Fruit fly (Drosophila melanogaster) whole organism, embryonic: ENCODE measurements around the gene CG13949.

Experiments
- Atf3 ChIP-seq: fragments of 200-800 bp; sonication (Bioruptor generic); optimal IDR thresholded peaks from 3 replicates; lab custom pipeline; 2016; ENCODE audit warnings: missing biosample characterization, missing genetic modification characterization
- Bgb ChIP-seq: fragments of 200-800 bp; sonication (Bioruptor generic); IDR thresholded peaks from 2 replicates; pipeline ENCODE4 v1.3.6; 2022; ENCODE audit warnings: missing biosample characterization, missing genetic modification characterization; ENCODE audit not compliant: partially characterized antibody
- CG11504 ChIP-seq: fragments of 200-800 bp; sonication (Bioruptor generic); optimal IDR thresholded peaks from 3 replicates; lab custom pipeline; 2019; ENCODE audit warnings: missing biosample characterization, mild to moderate bottlenecking, missing genetic modification characterization, moderate library complexity
- CG15696 ChIP-seq: fragments of 200-800 bp; sonication (Bioruptor generic); optimal IDR thresholded peaks from 2 replicates; lab custom pipeline; 2019; ENCODE audit warnings: missing biosample characterization, mild to moderate bottlenecking, missing genetic modification characterization, moderate library complexity
- CG1647 ChIP-seq: fragments of 200-800 bp; sonication (Bioruptor generic); optimal IDR thresholded peaks from 3 replicates; lab custom pipeline; 2016; ENCODE audit warnings: missing biosample characterization, missing genetic modification characterization
- CG17829 ChIP-seq: fragments of 200-800 bp; optimal IDR thresholded peaks from 2 replicates; lab custom pipeline; 2019; ENCODE audit warnings: missing biosample characterization, mild to moderate bottlenecking, missing genetic modification characterization, moderate library complexity
- CG2199 ChIP-seq: fragments of 200-800 bp; sonication (Bioruptor generic); IDR thresholded peaks from 3 replicates; pipeline ENCODE4 v1.3.6; 2022; ENCODE audit warnings: missing biosample characterization, missing genetic modification characterization
- CG2678 ChIP-seq: fragments of 200-800 bp; sonication (Bioruptor generic); optimal IDR thresholded peaks from 3 replicates; lab custom pipeline; 2019; ENCODE audit warnings: missing biosample characterization, mild to moderate bottlenecking, missing genetic modification characterization, moderate library complexity
- CG33213 ChIP-seq: fragments of 200-800 bp; sonication (Bioruptor generic); optimal IDR thresholded peaks from 3 replicates; lab custom pipeline; 2016; ENCODE audit warnings: missing biosample characterization, missing genetic modification characterization
- CG42726 ChIP-seq: fragments of 200-800 bp; sonication (Bioruptor generic); IDR thresholded peaks from 2 replicates; pipeline ENCODE4 v1.3.6; 2022; ENCODE audit warnings: missing biosample characterization, missing genetic modification characterization; ENCODE audit not compliant: partially characterized antibody
- CG4424 ChIP-seq: fragments of 200-800 bp; sonication (Bioruptor generic); optimal IDR thresholded peaks from 3 replicates; lab custom pipeline; 2016; ENCODE audit warnings: missing biosample characterization, missing genetic modification characterization
- CG4730 ChIP-seq: fragments of 200-800 bp; sonication (Bioruptor generic); IDR thresholded peaks from 2 replicates; pipeline ENCODE4 v1.3.6; 2022; ENCODE audit warnings: missing biosample characterization, missing genetic modification characterization
- CG5953 ChIP-seq: fragments of 200-800 bp; sonication (Bioruptor generic); IDR thresholded peaks from 2 replicates; pipeline ENCODE4 v1.3.6; 2022; ENCODE audit warnings: missing biosample characterization, missing genetic modification characterization
- CG6791 ChIP-seq: fragments of 200-800 bp; sonication (Bioruptor generic); IDR thresholded peaks from 3 replicates; pipeline ENCODE4 v1.3.6; 2022; ENCODE audit warnings: missing biosample characterization, missing genetic modification characterization; ENCODE audit not compliant: partially characterized antibody
- CG8944 ChIP-seq: fragments of 200-800 bp; sonication (Bioruptor generic); optimal IDR thresholded peaks from 3 replicates; lab custom pipeline; 2016; ENCODE audit warnings: missing biosample characterization, missing genetic modification characterization
- Elba2 ChIP-seq: fragments of 200-800 bp; sonication (Bioruptor generic); optimal IDR thresholded peaks from 3 replicates; lab custom pipeline; 2016; ENCODE audit warnings: missing biosample characterization, missing genetic modification characterization
- Ets65A ChIP-seq: fragments of 200-800 bp; sonication (Bioruptor generic); peaks from one replicate; lab custom pipeline; 2016; ENCODE audit warnings: missing biosample characterization, missing genetic modification characterization
- Gug ChIP-seq: fragments of 200-800 bp; sonication (Bioruptor generic); IDR thresholded peaks from 4 replicates; pipeline ENCODE4 v1.3.6; 2022; ENCODE audit warnings: missing biosample characterization, missing genetic modification characterization
- H15 ChIP-seq: fragments of 200-800 bp; sonication (Bioruptor generic); IDR thresholded peaks from 3 replicates; pipeline ENCODE4 v1.3.6; 2022; ENCODE audit warnings: missing biosample characterization, missing genetic modification characterization
- HLH3B ChIP-seq: fragments of 200-800 bp; sonication (Bioruptor generic); IDR thresholded peaks from 2 replicates; pipeline ENCODE4 v1.3.6; 2022; ENCODE audit warnings: missing biosample characterization, missing genetic modification characterization
- HLH54F ChIP-seq: fragments of 200-800 bp; sonication (Bioruptor generic); optimal IDR thresholded peaks from 3 replicates; lab custom pipeline; 2016; ENCODE audit warnings: missing biosample characterization, missing genetic modification characterization
- Mad ChIP-seq: fragments of 200-800 bp; sonication (Bioruptor generic); optimal IDR thresholded peaks from 2 replicates; lab custom pipeline; 2016; ENCODE audit warnings: missing biosample characterization, missing genetic modification characterization
- Med ChIP-seq: fragments of 200-800 bp; sonication (Bioruptor generic); peaks from one replicate; lab custom pipeline; 2016; ENCODE audit warnings: missing biosample characterization, missing genetic modification characterization, mild to moderate bottlenecking, inconsistent platforms, moderate library complexity
- Opbp ChIP-seq: fragments of 200-800 bp; sonication (Bioruptor generic); IDR thresholded peaks from 3 replicates; pipeline ENCODE4 v1.3.6; 2022; ENCODE audit warnings: missing biosample characterization, missing genetic modification characterization; ENCODE audit not compliant: partially characterized antibody
- Ssrp ChIP-seq: fragments of 200-800 bp; sonication (Bioruptor generic); optimal IDR thresholded peaks from 2 replicates; lab custom pipeline; 2018; ENCODE audit warnings: missing biosample characterization, mild to moderate bottlenecking, missing genetic modification characterization, moderate library complexity
- bcd ChIP-seq: fragments of 200-800 bp; sonication (Bioruptor generic); optimal IDR thresholded peaks from 2 replicates; lab custom pipeline; 2017; ENCODE audit warnings: missing biosample characterization, mild to moderate bottlenecking, missing genetic modification characterization
- btn ChIP-seq: fragments of 200-800 bp; sonication (Bioruptor generic); optimal IDR thresholded peaks from 2 replicates; lab custom pipeline; 2016; ENCODE audit warnings: missing biosample characterization, missing genetic modification characterization
- chif ChIP-seq, 2 experiments: fragments of 200-800 bp; sonication (Bioruptor generic); optimal IDR thresholded peaks; 3 replicates each; lab custom pipeline; 2016; ENCODE audit warnings: missing biosample characterization in 2 of 2, missing genetic modification characterization in 2 of 2
- dmrt99B ChIP-seq: fragments of 200-800 bp; sonication (Bioruptor generic); optimal IDR thresholded peaks from 2 replicates; lab custom pipeline; 2018; ENCODE audit warnings: missing biosample characterization, mild to moderate bottlenecking, missing genetic modification characterization, moderate library complexity
- dpn ChIP-seq, 2 experiments: fragments of 200-800 bp; sonication (Bioruptor generic); optimal IDR thresholded peaks; 3 replicates each; lab custom pipeline; 2016; ENCODE audit warnings: missing biosample characterization in 2 of 2, missing genetic modification characterization in 2 of 2
- dysf ChIP-seq: fragments of 200-800 bp; sonication (Bioruptor generic); IDR thresholded peaks from 3 replicates; pipeline ENCODE4 v1.3.6; 2022; ENCODE audit warnings: missing biosample characterization, missing genetic modification characterization
- grau ChIP-seq: fragments of 200-800 bp; optimal IDR thresholded peaks from 3 replicates; lab custom pipeline; 2019; ENCODE audit warnings: missing biosample characterization, mild to moderate bottlenecking, missing genetic modification characterization, moderate library complexity
- insv ChIP-seq, 2 experiments: fragments of 200-800 bp; sonication (Bioruptor generic); optimal IDR thresholded peaks; 3 replicates each; lab custom pipeline; 2016 to 2018; ENCODE audit warnings: missing biosample characterization in 2 of 2, missing genetic modification characterization in 2 of 2
- jumu ChIP-seq: fragments of 200-800 bp; sonication (Bioruptor generic); optimal IDR thresholded peaks from 3 replicates; lab custom pipeline; 2016; ENCODE audit warnings: missing biosample characterization, missing genetic modification characterization
- ken ChIP-seq: fragments of 200-800 bp; sonication (Bioruptor generic); IDR thresholded peaks from 3 replicates; pipeline ENCODE4 v1.3.6; 2022; ENCODE audit warnings: missing biosample characterization, missing genetic modification characterization
- lilli ChIP-seq: fragments of 200-800 bp; sonication (Bioruptor generic); optimal IDR thresholded peaks from 3 replicates; lab custom pipeline; 2016; ENCODE audit warnings: missing biosample characterization, missing genetic modification characterization
- mld ChIP-seq: fragments of 200-800 bp; sonication (Bioruptor generic); IDR thresholded peaks from 3 replicates; pipeline ENCODE4 v1.3.6; 2022; ENCODE audit warnings: missing biosample characterization, missing genetic modification characterization; ENCODE audit not compliant: partially characterized antibody
- nmo ChIP-seq: fragments of 200-800 bp; sonication (Bioruptor generic); optimal IDR thresholded peaks from 2 replicates; lab custom pipeline; 2018; ENCODE audit warnings: missing biosample characterization, mild to moderate bottlenecking, missing genetic modification characterization, moderate library complexity
- oc ChIP-seq: fragments of 200-800 bp; sonication (Bioruptor generic); optimal IDR thresholded peaks from 2 replicates; lab custom pipeline; 2018; ENCODE audit warnings: missing biosample characterization, mild to moderate bottlenecking, missing genetic modification characterization, moderate library complexity
- onecut ChIP-seq: fragments of 200-800 bp; sonication (Bioruptor generic); IDR thresholded peaks from 2 replicates; pipeline ENCODE4 v1.3.6; 2022; ENCODE audit warnings: missing biosample characterization, missing genetic modification characterization
- otp ChIP-seq: fragments of 200-800 bp; sonication (Bioruptor generic); IDR thresholded peaks from 3 replicates; pipeline ENCODE4, ENCODE4 v1.3.6; 2022; ENCODE audit warnings: missing biosample characterization, missing genetic modification characterization
- peb ChIP-seq: fragments of 200-800 bp; sonication (Bioruptor generic); IDR thresholded peaks from 2 replicates; pipeline ENCODE4 v1.3.6; 2022; ENCODE audit warnings: missing biosample characterization, missing genetic modification characterization
- phol ChIP-seq: fragments of 200-800 bp; sonication (Bioruptor generic); optimal IDR thresholded peaks from 3 replicates; lab custom pipeline; 2018; ENCODE audit warnings: missing biosample characterization, mild to moderate bottlenecking, missing genetic modification characterization, moderate library complexity
- pnt ChIP-seq: fragments of 200-800 bp; sonication (Bioruptor generic); optimal IDR thresholded peaks from 3 replicates; lab custom pipeline; 2016; ENCODE audit warnings: missing biosample characterization, missing genetic modification characterization
- pros ChIP-seq: fragments of 200-800 bp; sonication (Bioruptor generic); optimal IDR thresholded peaks from 3 replicates; lab custom pipeline; 2019; ENCODE audit warnings: missing biosample characterization, mild to moderate bottlenecking, missing genetic modification characterization, moderate library complexity
- repo ChIP-seq: fragments of 200-800 bp; sonication (Bioruptor generic); optimal IDR thresholded peaks from 2 replicates; lab custom pipeline; 2016; ENCODE audit warnings: missing biosample characterization, missing genetic modification characterization
- sisA ChIP-seq: fragments of 200-800 bp; sonication (Bioruptor generic); IDR thresholded peaks from 2 replicates; pipeline ENCODE4 v1.3.6; 2022; ENCODE audit warnings: missing biosample characterization, missing genetic modification characterization
- tap ChIP-seq: fragments of 200-800 bp; optimal IDR thresholded peaks from 3 replicates; lab custom pipeline; 2019; ENCODE audit warnings: missing biosample characterization, mild to moderate bottlenecking, missing genetic modification characterization, moderate library complexity
- tin ChIP-seq: fragments of 200-800 bp; sonication (Bioruptor generic); optimal IDR thresholded peaks from 3 replicates; lab custom pipeline; 2016; ENCODE audit warnings: missing biosample characterization, missing genetic modification characterization

CG13949 gene

dm6 chr2L:901363-901762 lies 46.2 kb downstream of the CG13949 start (continued):
- TF ChIP-seq CG42726 (GFP tag; lab: Robert Waterston, UW), result peak; percentile 52
- peak; percentile 57; the same call in 1 of the 3 replicates for TF ChIP-seq Opbp (GFP tag; lab: Robert Waterston, UW)
- TF ChIP-seq CG4730 (GFP tag; lab: Robert Waterston, UW), result 0 out of 2 replicates have a peak, but pooled peaks have one; percentile 28
- TF ChIP-seq CG2199 (GFP tag; lab: Robert Waterston, UW), result peak; percentile 88; the same call in 2 of the 3 replicates
- TF ChIP-seq CG1647 (GFP tag; lab: Kevin White, UChicago), result peak; percentile 34
- peak; percentile 71 for TF ChIP-seq CG15696 (tag; lab: Kevin White, UChicago)
- peak; percentile 43 for TF ChIP-seq CG17829
- TF ChIP-seq Ets65A (GFP tag; lab: Kevin White, UChicago), result peak; percentile 92
- peak; percentile 48; the same call in 1 of the 2 replicates for TF ChIP-seq peb (GFP tag; lab: Robert Waterston, UW)
- peak; percentile 21 for TF ChIP-seq bcd
- TF ChIP-seq CG5953 (GFP tag; lab: Robert Waterston, UW), result 0 out of 2 replicates have a peak, but pooled peaks have one; percentile 30
- TF ChIP-seq mld (GFP tag; lab: Robert Waterston, UW), result 0 out of 3 replicates have a peak, but pooled peaks have one; percentile 27
- peak; percentile 42 for TF ChIP-seq CG33213 (GFP tag; lab: Kevin White, UChicago)
- peak; percentile 64; the same call in 1 of the 3 replicates for TF ChIP-seq otp (GFP tag; lab: Robert Waterston, UW)
- TF ChIP-seq dmrt99B (tag; lab: Kevin White, UChicago), result peak; percentile 36
- TF ChIP-seq oc, result peak; percentile 27
- peak; percentile 50; the same call in 1 of the 3 replicates for TF ChIP-seq CG6791 (GFP tag; lab: Robert Waterston, UW)
- TF ChIP-seq CG8944, result peak; percentile 48
- TF ChIP-seq jumu (GFP tag; lab: Kevin White, UChicago), result peak; percentile 45
- TF ChIP-seq ken (GFP tag; lab: Robert Waterston, UW), result peak; percentile 75; the same call in 2 of the 3 replicates
- TF ChIP-seq insv (GFP tag; optimal IDR thresholded peaks at IDR 0.05; lab: Kevin White, UChicago), result peak in 1 of 2 experiments; percentile 9
- TF ChIP-seq CG2678, result peak; percentile 24
- TF ChIP-seq dysf, result 0 out of 3 replicates have a peak, but pooled peaks have one; percentile 10
- TF ChIP-seq lilli (GFP tag; lab: Kevin White, UChicago), result peak; percentile 49
- 0 out of 3 replicates have a peak, but pooled peaks have one; percentile 37 for TF ChIP-seq H15 (GFP tag; lab: Robert Waterston, UW)
- TF ChIP-seq chif (GFP tag; optimal IDR thresholded peaks at IDR 0.05; lab: Kevin White, UChicago), result peak; percentile 19 to 43
- TF ChIP-seq pnt (GFP tag; lab: Kevin White, UChicago), result peak; percentile 0
- TF ChIP-seq pros (GFP tag; lab: Kevin White, UChicago), result peak; percentile 80
- TF ChIP-seq Med, result peak; percentile 90
- TF ChIP-seq HLH3B (GFP tag; lab: Robert Waterston, UW), result 0 out of 2 replicates have a peak, but pooled peaks have one; percentile 24
- TF ChIP-seq CG4424, result peak; percentile 30
- TF ChIP-seq Mad (GFP tag; lab: Kevin White, UChicago), result peak; percentile 20
- peak; percentile 30; the same call in 1 of the 2 replicates for TF ChIP-seq onecut (GFP tag; lab: Robert Waterston, UW)
- 0 out of 4 replicates have a peak, but pooled peaks have one; percentile 13 for TF ChIP-seq Gug (GFP tag; lab: Robert Waterston, UW)
- TF ChIP-seq phol, result peak; percentile 17
- TF ChIP-seq tin (GFP tag; lab: Kevin White, UChicago), result peak; percentile 7
- peak; percentile 3 for TF ChIP-seq HLH54F
- TF ChIP-seq Atf3 (GFP tag; lab: Kevin White, UChicago), result peak; percentile 39
- TF ChIP-seq Elba2, result peak; percentile 45
- peak; percentile 61 for TF ChIP-seq nmo (GFP tag; lab: Kevin White, UChicago)
- TF ChIP-seq repo (GFP tag; lab: Kevin White, UChicago), result peak; percentile 3
- 0 out of 2 replicates have a peak, but pooled peaks have one; percentile 27 for TF ChIP-seq sisA (GFP tag; lab: Robert Waterston, UW)
- peak; percentile 52 for TF ChIP-seq CG11504 (tag; lab: Kevin White, UChicago)
- peak; percentile 37; the same call in 1 of the 2 replicates for TF ChIP-seq Bgb (GFP tag; lab: Robert Waterston, UW)
- peak; percentile 17 for TF ChIP-seq grau (tag; lab: Kevin White, UChicago)
- peak; percentile 23 for TF ChIP-seq tap (tag; lab: Kevin White, UChicago)
- peak; percentile 10 for TF ChIP-seq Ssrp
- TF ChIP-seq dpn (GFP tag; optimal IDR thresholded peaks at IDR 0.05; lab: Kevin White, UChicago), result peak in 1 of 2 experiments; percentile 40
- TF ChIP-seq btn (GFP tag; lab: Kevin White, UChicago), result peak; percentile 54
